Worm (Caenorhabditis elegans): ENCODE data around the gene srw-33.

ce11 chrV:15493680-15494079 is 42.4 kb upstream of the srw-33 start, which contains the start of gene srh-218:
- no peak for TF ChIP-seq ama-1 (optimal IDR thresholded peaks at IDR 0.05)
- TF ChIP-seq ceh-9 (tag; optimal IDR thresholded peaks at IDR 0.05) = no peak
- TF ChIP-seq unc-55 (GFP tag; optimal IDR thresholded peaks at IDR 0.05) = no peak
- no peak for TF ChIP-seq ceh-22 (tag; optimal IDR thresholded peaks at IDR 0.05)
- TF ChIP-seq elt-2 (tag; optimal IDR thresholded peaks at IDR 0.05) = no peak
- TF ChIP-seq lim-6 (tag; optimal IDR thresholded peaks at IDR 0.05) = no peak
- no peak for TF ChIP-seq tbx-2 (tag; optimal IDR thresholded peaks at IDR 0.05)
- no peak for TF ChIP-seq ceh-34 (tag; optimal IDR thresholded peaks at IDR 0.05)
- no peak for TF ChIP-seq hlh-8 (tag; optimal IDR thresholded peaks at IDR 0.05)
- TF ChIP-seq pha-4 (tag; optimal IDR thresholded peaks at IDR 0.05) = no peak
- TF ChIP-seq F13H6.1 (tag; optimal IDR thresholded peaks at IDR 0.05) = no peak
- TF ChIP-seq ceh-19 (GFP tag; optimal IDR thresholded peaks at IDR 0.05) = no peak
- no peak for TF ChIP-seq pag-3 (tag; optimal IDR thresholded peaks at IDR 0.05; ENCODE audit: borderline replicate concordance)
- no peak for TF ChIP-seq Y22D7AL.16 (tag; optimal IDR thresholded peaks at IDR 0.05)

Data from whole organism, late embryonic.